Worm (Caenorhabditis elegans): Measurements from ENCODE around the gene F46C5.10.

The F46C5.10 gene

DNA sequence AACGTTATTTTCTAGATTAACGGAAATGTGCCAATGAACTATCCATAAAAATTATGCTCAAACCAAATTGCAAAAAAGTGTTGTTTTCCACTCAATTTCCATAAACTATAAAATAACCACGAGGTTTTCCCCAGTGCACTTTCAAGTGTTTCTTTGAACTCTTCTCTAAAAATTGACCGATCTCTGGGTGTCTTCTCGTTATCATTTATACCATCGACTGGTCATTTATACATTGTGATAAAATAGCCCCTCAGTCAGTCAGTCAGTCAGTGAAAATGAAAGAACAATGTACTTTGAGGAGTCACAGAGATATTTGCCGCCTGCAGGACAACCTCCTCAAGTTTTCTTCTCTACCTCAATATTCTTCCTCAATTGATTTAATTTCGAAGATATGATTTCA, 27.1 kb upstream of the F46C5.10 start (continued):
- TF ChIP-seq mdl-1 (tag; optimal IDR thresholded peaks at IDR 0.05) (no peak), tlp-1 (tag; optimal IDR thresholded peaks at IDR 0.05) (no peak), pax-3 (tag; optimal IDR thresholded peaks at IDR 0.05) (no peak), nhr-71 (tag; optimal IDR thresholded peaks at IDR 0.05) (peak; percentile 9), mef-2 (tag; optimal IDR thresholded peaks at IDR 0.05) (no peak), efl-3 (GFP tag; optimal IDR thresholded peaks at IDR 0.05) (no peak), zag-1 (tag; optimal IDR thresholded peaks at IDR 0.05) (no peak), snpc-4 (tag; optimal IDR thresholded peaks at IDR 0.05) (no peak), nhr-19 (GFP tag; conservative IDR thresholded peaks at IDR 0.05) (no peak; the same call in 1 of the 2 replicates), nhr-12 (tag; optimal IDR thresholded peaks at IDR 0.05) (no peak), nhr-47 (tag; optimal IDR thresholded peaks at IDR 0.05) (no peak), swsn-7 (tag; optimal IDR thresholded peaks at IDR 0.05) (no peak), unc-130 (tag; optimal IDR thresholded peaks at IDR 0.05) (no peak), ceh-90 (tag; optimal IDR thresholded peaks at IDR 0.05) (no peak), nhr-77 (tag; optimal IDR thresholded peaks at IDR 0.05) (no peak), irx-1 (tag; optimal IDR thresholded peaks at IDR 0.05) (no peak), sup-37 (GFP tag; optimal IDR thresholded peaks at IDR 0.05) (no peak), elt-3 (tag; optimal IDR thresholded peaks at IDR 0.05) (peak in 1 of 6 experiments; percentile 38), aly-2 (tag; optimal IDR thresholded peaks at IDR 0.05) (no peak), nhr-20 (tag; optimal IDR thresholded peaks at IDR 0.05) (peak; percentile 30), elt-2 (tag; optimal IDR thresholded peaks at IDR 0.05) (no peak), ztf-4 (tag; optimal IDR thresholded peaks at IDR 0.05) (no peak), lin-14 (GFP tag; optimal IDR thresholded peaks at IDR 0.05) (peak; percentile 45), blmp-1 (tag; optimal IDR thresholded peaks at IDR 0.05) (peak; percentile 45), vab-15 (tag; optimal IDR thresholded peaks at IDR 0.05) (no peak), lin-35 (GFP tag; optimal IDR thresholded peaks at IDR 0.05) (peak in 1 of 2 experiments; percentile 16), C04F5.9 (tag; optimal IDR thresholded peaks at IDR 0.05) (no peak), unc-30 (tag; optimal IDR thresholded peaks at IDR 0.05) (no peak), grh-1 (GFP tag; IDR thresholded peaks at IDR 0.05) (no peak), mab-9 (GFP tag; IDR thresholded peaks at IDR 0.05) (no peak), lin-39 (tag; optimal IDR thresholded peaks at IDR 0.05) (no peak)

DNA sequence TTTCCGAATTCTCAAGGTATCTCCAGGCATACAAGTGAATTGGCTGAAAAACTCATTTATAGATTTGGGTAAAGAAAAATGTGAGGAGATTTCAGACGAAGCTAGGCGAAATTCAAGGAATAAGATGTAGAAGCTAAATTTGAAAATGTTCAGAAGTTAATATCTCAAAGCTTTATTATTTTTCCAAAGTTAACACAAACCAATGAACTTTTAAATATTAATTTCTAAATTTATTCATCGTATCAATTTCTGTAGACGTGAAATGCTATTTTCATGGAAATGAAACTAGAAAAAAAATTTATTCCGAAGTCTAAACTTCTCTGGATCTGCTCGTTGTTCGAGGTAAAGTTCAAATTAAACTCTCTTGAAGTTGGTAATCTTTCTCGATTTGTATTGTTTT, 26.5 kb upstream of the F46C5.10 start, which contains the start of gene agxt-1:
TSS of gene agxt-1 (plus strand) at position 301 of the 400 bp plus-strand sequence.
- TF ChIP-seq fkh-8 (tag; optimal IDR thresholded peaks at IDR 0.05) (no peak), Y116A8C.19 (tag; optimal IDR thresholded peaks at IDR 0.05; ENCODE audit: borderline replicate concordance) (no peak), ceh-88 (GFP tag; IDR thresholded peaks at IDR 0.05) (no peak), blmp-1 (tag; optimal IDR thresholded peaks at IDR 0.05) (no peak), nhr-20 (tag; optimal IDR thresholded peaks at IDR 0.05) (no peak), nhr-12 (tag; optimal IDR thresholded peaks at IDR 0.05) (no peak), tlp-1 (tag; optimal IDR thresholded peaks at IDR 0.05) (no peak), pax-3 (tag; optimal IDR thresholded peaks at IDR 0.05) (no peak), unc-30 (tag; optimal IDR thresholded peaks at IDR 0.05) (no peak), ama-1 (optimal IDR thresholded peaks at IDR 0.05) (no peak), aly-2 (tag; optimal IDR thresholded peaks at IDR 0.05) (no peak), nhr-71 (tag; optimal IDR thresholded peaks at IDR 0.05) (no peak), nhr-90 (tag; optimal IDR thresholded peaks at IDR 0.05; ENCODE audit: poor library complexity) (no peak), ceh-8 (GFP tag; optimal IDR thresholded peaks at IDR 0.05) (no peak), pqm-1 (tag; optimal IDR thresholded peaks at IDR 0.05) (no peak), hlh-17 (GFP tag; optimal IDR thresholded peaks at IDR 0.05; ENCODE audit: borderline replicate concordance) (no peak), isw-1 (GFP tag; IDR thresholded peaks at IDR 0.05) (no peak), ets-5 (GFP tag; IDR thresholded peaks at IDR 0.05) (no peak), rnt-1 (tag; optimal IDR thresholded peaks at IDR 0.05) (no peak)

Data from whole organism, L1 larva.